Worm (Caenorhabditis elegans) whole organism, L4 larva: ENCODE data around the gene F22B3.8.

Experiments used
- F37D6.2 ChIP-seq: sonication (generic microtip); optimal IDR thresholded peaks from 2 replicates; lab custom pipeline; 2016; ENCODE audit warnings: mild to moderate bottlenecking, missing genetic modification characterization, missing compliant biosample characterization
- F44E2.7 ChIP-seq: fragments of 200-800 bp; sonication (Bioruptor generic); IDR thresholded peaks from 2 replicates; pipeline ENCODE4 v2.1.2; 2022; ENCODE audit warnings: missing genetic modification characterization, missing compliant biosample characterization
- F49E8.2 ChIP-seq: sonication (generic microtip); optimal IDR thresholded peaks from 2 replicates; lab custom pipeline; 2016; ENCODE audit warnings: missing compliant biosample characterization, mild to moderate bottlenecking, missing genetic modification characterization, borderline replicate concordance
- T20F7.1 ChIP-seq: fragments of 200-800 bp; sonication (Bioruptor generic); optimal IDR thresholded peaks from 2 replicates; lab custom pipeline; 2018; ENCODE audit warnings: mild to moderate bottlenecking, missing genetic modification characterization, missing compliant biosample characterization
- Y105C5A.15 ChIP-seq: fragments of 200-800 bp; sonication (Bioruptor generic); IDR thresholded peaks from 2 replicates; pipeline ENCODE4 v1.3.6; 2022; ENCODE audit warnings: missing genetic modification characterization, missing compliant biosample characterization
- Y48G9A.11 ChIP-seq: fragments of 200-800 bp; sonication (Bioruptor generic); IDR thresholded peaks from 2 replicates; pipeline ENCODE4 v1.3.6; 2022; ENCODE audit warnings: missing genetic modification reagents, missing genetic modification characterization, missing compliant biosample characterization
- Y75B8A.6 ChIP-seq: fragments of 200-800 bp; sonication (Bioruptor generic); IDR thresholded peaks from 2 replicates; pipeline ENCODE4 v1.3.6; 2022; ENCODE audit warnings: missing genetic modification reagents, missing genetic modification characterization, missing compliant biosample characterization
- aha-1 ChIP-seq: fragments of 150-350 bp; peaks from one replicate; lab custom pipeline; 2014; ENCODE audit warnings: missing biosample characterization, missing genetic modification characterization
- ama-1 ChIP-seq: fragments of 150-350 bp; optimal IDR thresholded peaks from 2 replicates; lab custom pipeline; 2014; ENCODE audit warnings: inconsistent platforms, mixed read lengths
- arid-1 ChIP-seq: fragments of 200-800 bp; sonication (Bioruptor generic); conservative IDR thresholded peaks from 2 replicates; pipeline ENCODE4 v1.3.6; 2022; ENCODE audit warnings: missing genetic modification reagents, missing genetic modification characterization, missing compliant biosample characterization
- ceh-44 ChIP-seq: fragments of 200-800 bp; sonication (Bioruptor generic); IDR thresholded peaks from 2 replicates; pipeline ENCODE4 v1.3.6; 2022; ENCODE audit warnings: missing genetic modification reagents, missing genetic modification characterization, missing compliant biosample characterization
- ceh-62 ChIP-seq: sonication (generic microtip); optimal IDR thresholded peaks from 2 replicates; lab custom pipeline; 2017; ENCODE audit warnings: missing biosample characterization, missing genetic modification characterization
- cey-2 ChIP-seq: sonication (generic microtip); optimal IDR thresholded peaks from 3 replicates; lab custom pipeline; 2017; ENCODE audit warnings: missing genetic modification characterization, mild to moderate bottlenecking, missing compliant biosample characterization, antibody characterized with exemption, borderline replicate concordance; ENCODE audit not compliant: insufficient read depth
- ctbp-1 ChIP-seq: fragments of 200-800 bp; sonication (Bioruptor generic); IDR thresholded peaks from 2 replicates; pipeline ENCODE4 v1.3.6; 2022; ENCODE audit warnings: missing genetic modification reagents, missing genetic modification characterization, missing compliant biosample characterization
- daf-8 ChIP-seq: fragments of 200-800 bp; sonication (Bioruptor generic); IDR thresholded peaks from 2 replicates; pipeline ENCODE4 v1.3.6; 2022; ENCODE audit warnings: missing genetic modification characterization, missing compliant biosample characterization
- dmd-6 ChIP-seq: fragments of 200-800 bp; sonication (Bioruptor generic); IDR thresholded peaks from 2 replicates; pipeline ENCODE4 v1.3.6; 2022; ENCODE audit warnings: missing genetic modification reagents, missing genetic modification characterization, missing compliant biosample characterization
- duxl-1 ChIP-seq: sonication (generic microtip); optimal IDR thresholded peaks from 2 replicates; lab custom pipeline; 2016; ENCODE audit warnings: mild to moderate bottlenecking, missing genetic modification characterization, moderate library complexity, missing compliant biosample characterization; ENCODE audit not compliant: poor library complexity
- fkh-10 ChIP-seq: fragments of 150-350 bp; optimal IDR thresholded peaks from 2 replicates; lab custom pipeline; 2014; ENCODE audit warnings: missing biosample characterization, missing genetic modification reagents, missing genetic modification characterization
- fos-1 ChIP-seq: fragments of 150-350 bp; optimal IDR thresholded peaks from 2 replicates; lab custom pipeline; 2014; ENCODE audit warnings: missing biosample characterization, missing genetic modification characterization
- gei-8 ChIP-seq: fragments of 200-800 bp; sonication (Bioruptor generic); optimal IDR thresholded peaks from 2 replicates; lab custom pipeline; 2018; ENCODE audit warnings: mild to moderate bottlenecking, missing genetic modification characterization, missing compliant biosample characterization
- hif-1 ChIP-seq, 2 experiments: sonication (generic microtip); optimal IDR thresholded peaks; 2 replicates each; lab custom pipeline; 2016 to 2017; ENCODE audit warnings: missing compliant biosample characterization in 2 of 2, missing genetic modification characterization in 2 of 2, missing genetic modification reagents in 2 of 2, missing genotype in 2 of 2, mild to moderate bottlenecking in 1 of 2
- lim-7 ChIP-seq: fragments of 200-800 bp; sonication (Bioruptor generic); IDR thresholded peaks from 2 replicates; pipeline ENCODE4 v1.3.6; 2022; ENCODE audit warnings: missing genetic modification characterization, missing compliant biosample characterization
- lsy-2 ChIP-seq, 2 experiments: fragments of 150-350 bp in 1 of 2; sonication (generic microtip) in 1 of 2; optimal IDR thresholded peaks; 2 replicates each; lab custom pipeline; 2014 to 2017; ENCODE audit warnings: missing biosample characterization in 2 of 2, missing genetic modification characterization in 2 of 2
- madf-5 ChIP-seq, 2 experiments: fragments of 200-800 bp; sonication (Bioruptor generic); IDR thresholded peaks; 2 replicates each; pipeline ENCODE4 v1.3.6; 2022; ENCODE audit warnings: missing compliant biosample characterization in 2 of 2, missing genetic modification characterization in 2 of 2
- mdl-1 ChIP-seq, 2 experiments: fragments of 150-350 bp in 1 of 2; sonication (generic microtip) in 1 of 2; optimal IDR thresholded peaks; 2 replicates each; lab custom pipeline; 2014 to 2017; ENCODE audit warnings: missing biosample characterization in 2 of 2, missing genetic modification characterization in 2 of 2
- mdt-29 ChIP-seq: fragments of 200-800 bp; sonication (Bioruptor generic); IDR thresholded peaks from 2 replicates; pipeline ENCODE4 v1.3.6; 2022; ENCODE audit warnings: missing genetic modification reagents, missing genetic modification characterization, missing compliant biosample characterization
- mes-2 ChIP-seq: sonication (generic microtip); optimal IDR thresholded peaks from 2 replicates; lab custom pipeline; 2016; ENCODE audit warnings: missing genotype, mild to moderate bottlenecking, missing genetic modification characterization, missing compliant biosample characterization; ENCODE audit not compliant: poor library complexity, severe bottlenecking
- nhr-10 ChIP-seq: fragments of 150-350 bp; optimal IDR thresholded peaks from 2 replicates; lab custom pipeline; 2014; ENCODE audit warnings: missing biosample characterization, missing genetic modification characterization
- nhr-111 ChIP-seq: fragments of 200-800 bp; sonication (Bioruptor generic); optimal IDR thresholded peaks from 2 replicates; lab custom pipeline; 2018; ENCODE audit warnings: mild to moderate bottlenecking, missing genetic modification characterization, missing compliant biosample characterization
- nhr-42 ChIP-seq: fragments of 200-800 bp; sonication (Bioruptor generic); IDR thresholded peaks from 2 replicates; pipeline ENCODE4 v1.3.6; 2022; ENCODE audit warnings: missing genetic modification characterization, missing compliant biosample characterization
- nhr-77 ChIP-seq: fragments of 150-350 bp; optimal IDR thresholded peaks from 2 replicates; lab custom pipeline; 2014; ENCODE audit warnings: missing biosample characterization, missing genetic modification characterization
- php-3 ChIP-seq: fragments of 200-800 bp; sonication (Bioruptor generic); IDR thresholded peaks from 2 replicates; pipeline ENCODE4 v1.3.6; 2022; ENCODE audit warnings: missing genetic modification reagents, missing genetic modification characterization, missing compliant biosample characterization
- pqm-1 ChIP-seq: sonication (generic microtip); optimal IDR thresholded peaks from 2 replicates; lab custom pipeline; 2017; ENCODE audit warnings: missing biosample characterization, missing genetic modification characterization
- rbr-2 ChIP-seq: sonication (generic microtip); optimal IDR thresholded peaks from 2 replicates; lab custom pipeline; 2016; ENCODE audit warnings: missing genotype, missing genetic modification characterization, missing compliant biosample characterization
- saeg-2 ChIP-seq: fragments of 200-800 bp; sonication (Bioruptor generic); IDR thresholded peaks from 2 replicates; pipeline ENCODE4 v1.3.6; 2022; ENCODE audit warnings: missing genetic modification reagents, missing genetic modification characterization, missing compliant biosample characterization
- sdz-12 ChIP-seq: fragments of 200-800 bp; sonication (Bioruptor generic); optimal IDR thresholded peaks from 2 replicates; lab custom pipeline; 2018; ENCODE audit warnings: mild to moderate bottlenecking, missing genetic modification characterization, missing compliant biosample characterization
- set-16 ChIP-seq: fragments of 200-800 bp; sonication (Bioruptor generic); IDR thresholded peaks from 2 replicates; pipeline ENCODE4 v1.3.6; 2022; ENCODE audit warnings: missing genetic modification reagents, missing genetic modification characterization, missing compliant biosample characterization
- skn-1 ChIP-seq: fragments of 150-350 bp; optimal IDR thresholded peaks from 2 replicates; lab custom pipeline; 2014; ENCODE audit warnings: missing biosample characterization, missing genetic modification characterization
- snpc-1.2 ChIP-seq: fragments of 200-800 bp; sonication (Bioruptor generic); IDR thresholded peaks from 2 replicates; pipeline ENCODE4 v1.3.6; 2022; ENCODE audit warnings: missing genetic modification reagents, missing genetic modification characterization, missing compliant biosample characterization
- snpc-4 ChIP-seq: fragments of 150-350 bp; optimal IDR thresholded peaks from 2 replicates; lab custom pipeline; 2014; ENCODE audit warnings: missing biosample characterization, missing genetic modification characterization
- spr-1 ChIP-seq: sonication (generic microtip); optimal IDR thresholded peaks from 2 replicates; lab custom pipeline; 2016; ENCODE audit warnings: mild to moderate bottlenecking, missing genetic modification characterization, missing compliant biosample characterization
- unc-130 ChIP-seq: sonication (generic microtip); optimal IDR thresholded peaks from 2 replicates; lab custom pipeline; 2016; ENCODE audit warnings: missing genetic modification reagents, missing genetic modification characterization, missing compliant biosample characterization
- unc-39 ChIP-seq: sonication (generic microtip); optimal IDR thresholded peaks from 2 replicates; lab custom pipeline; 2017; ENCODE audit warnings: missing biosample characterization, missing genetic modification characterization
- unc-62 ChIP-seq, 3 experiments: fragments of 150-350 bp in 1 of 3; sonication (generic microtip); optimal IDR thresholded peaks in 2 of 3; peaks in 1 of 3; 1 replicate in 1 of 3; 2 replicates in 2 of 3; lab custom pipeline; 2014 to 2017; ENCODE audit warnings: missing biosample characterization in 3 of 3, missing genetic modification characterization in 3 of 3, missing genetic modification reagents in 3 of 3, missing genotype in 1 of 3
- vab-7 ChIP-seq: fragments of 200-800 bp; sonication (Bioruptor generic); IDR thresholded peaks from 2 replicates; pipeline ENCODE4 v1.3.6; 2022; ENCODE audit warnings: missing genetic modification reagents, missing genetic modification characterization, missing compliant biosample characterization
- zfp-2 ChIP-seq: sonication (generic microtip); optimal IDR thresholded peaks from 2 replicates; lab custom pipeline; 2016; ENCODE audit warnings: mild to moderate bottlenecking, missing genetic modification characterization, missing compliant biosample characterization
- zfp-3 ChIP-seq: fragments of 200-800 bp; sonication (Bioruptor generic); conservative IDR thresholded peaks from 2 replicates; pipeline ENCODE4 v1.3.6; 2022; ENCODE audit warnings: missing genetic modification reagents, missing genetic modification characterization, missing compliant biosample characterization

F22B3.8 gene

ce11 chrIV:11424830-11425229 lies at the start of gene F22B3.8:
F22B3.8 (minus strand) TSS chrIV:11424930.
- TF ChIP-seq unc-62 (GFP tag; optimal IDR thresholded peaks at IDR 0.05 in 1 of 2; lab: Kevin White, UChicago) (peak in 1 of 2 experiments; percentile 39), unc-62 (tag; optimal IDR thresholded peaks at IDR 0.05; lab: Kevin White, UChicago) (no peak), gei-8 (GFP tag; lab: Kevin White, UChicago) (no peak)

- TF ChIP-seq lsy-2 (tag; optimal IDR thresholded peaks at IDR 0.05; lab: Kevin White, UChicago) (peak in 1 of 2 experiments; percentile 64), spr-1 (tag; lab: Kevin White, UChicago) (peak; percentile 87), ceh-62 (tag; lab: Kevin White, UChicago) (no peak), rbr-2 (tag; lab: Kevin White, UChicago) (peak; percentile 77), unc-39 (tag; lab: Kevin White, UChicago) (no peak), ama-1 (lab: Kevin White, UChicago) (no peak), fos-1 (tag; lab: Kevin White, UChicago) (no peak), php-3 (peak; percentile 91), aha-1 (tag; lab: Kevin White, UChicago) (peak; percentile 95), saeg-2 (peak; percentile 86), ceh-44 (GFP tag; lab: Robert Waterston, UW) (peak; percentile 71), nhr-10 (tag; lab: Kevin White, UChicago) (no peak), F37D6.2 (tag; lab: Kevin White, UChicago) (peak; percentile 46), arid-1 (GFP tag; lab: Robert Waterston, UW) (peak; percentile 96), mdl-1 (tag; optimal IDR thresholded peaks at IDR 0.05; lab: Kevin White, UChicago) (peak in 1 of 2 experiments; percentile 3), hif-1 (tag; optimal IDR thresholded peaks at IDR 0.05; lab: Kevin White, UChicago) (peak; percentile 67 to 79), daf-8 (GFP tag; lab: Robert Waterston, UW) (0 out of 2 replicates have a peak, but pooled peaks have one; percentile 87), vab-7 (GFP tag; lab: Robert Waterston, UW) (peak; percentile 96), unc-130 (GFP tag; lab: Kevin White, UChicago) (peak; percentile 87), zfp-3 (GFP tag; lab: Robert Waterston, UW) (peak; percentile 90; the same call in 1 of the 2 replicates), set-16 (GFP tag; lab: Robert Waterston, UW) (peak; percentile 74), dmd-6 (GFP tag; lab: Robert Waterston, UW) (peak; percentile 75), duxl-1 (tag; lab: Kevin White, UChicago) (peak; percentile 86), mes-2 (peak; percentile 92), zfp-2 (tag; lab: Kevin White, UChicago) (no peak), nhr-111 (peak; percentile 95), mdt-29 (GFP tag; lab: Robert Waterston, UW) (peak; percentile 87), skn-1 (tag; lab: Kevin White, UChicago) (no peak), F44E2.7 (peak; percentile 97), Y105C5A.15 (GFP tag; lab: Robert Waterston, UW) (peak; percentile 96), gei-8 (GFP tag; lab: Kevin White, UChicago) (peak; percentile 97), nhr-42 (GFP tag; lab: Robert Waterston, UW) (peak; percentile 81; the same call in 1 of the 2 replicates), sdz-12 (peak; percentile 91), Y75B8A.6 (GFP tag; lab: Robert Waterston, UW) (peak; percentile 87), nhr-77 (no peak), unc-62 (GFP tag; optimal IDR thresholded peaks at IDR 0.05 in 1 of 2; lab: Kevin White, UChicago) (no peak), unc-62 (tag; optimal IDR thresholded peaks at IDR 0.05; lab: Kevin White, UChicago) (no peak), cey-2 (tag; lab: Kevin White, UChicago) (no peak), pqm-1 (tag; lab: Kevin White, UChicago) (peak; percentile 6), snpc-1.2 (GFP tag; lab: Robert Waterston, UW) (peak; percentile 94), T20F7.1 (peak; percentile 66), F49E8.2 (tag; lab: Kevin White, UChicago) (peak; percentile 76), fkh-10 (no peak), ctbp-1 (peak; percentile 87), lim-7 (GFP tag; lab: Robert Waterston, UW) (peak; percentile 99), Y48G9A.11 (GFP tag; lab: Robert Waterston, UW) (peak; percentile 88), snpc-4 (tag; lab: Kevin White, UChicago) (no peak), madf-5 (GFP tag; IDR thresholded peaks at IDR 0.05; lab: Robert Waterston, UW) (peak; percentile 76 to 88; a peak in 3 of 4 replicates)
These were observed 49.3 kb upstream of the F22B3.8 start for ce11 chrIV:11474067-11474466.
